Fruit fly (Drosophila melanogaster): ENCODE results near the gene Gr22d.

The Gr22d gene

DNA sequence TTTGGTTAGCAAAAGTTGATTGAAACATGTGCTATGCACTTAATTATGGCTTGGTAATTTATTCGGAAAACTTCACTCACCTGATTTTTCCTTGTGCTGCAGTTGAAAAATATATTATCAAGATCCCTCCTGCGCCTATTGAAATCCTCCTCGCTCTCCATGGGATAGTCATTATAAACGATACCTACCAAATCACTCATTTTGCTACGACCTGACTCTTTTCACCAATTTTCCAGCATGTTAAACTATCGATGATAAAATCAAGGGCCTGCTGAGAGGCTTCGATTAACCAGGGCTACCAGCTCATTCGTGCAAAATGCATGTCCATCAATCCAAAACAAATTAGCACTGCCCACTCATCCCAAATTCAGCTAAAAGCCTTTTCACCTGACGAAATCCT is 31.3 kb downstream of the Gr22d start, which contains the start of gene CG17650:
Gene CG17650, minus strand, starts transcription at position 241 of the 400 bp plus-strand sequence.
- TF ChIP-seq Crg-1 (GFP tag; optimal IDR thresholded peaks at IDR 0.05) (no peak), CG7101 (tag; optimal IDR thresholded peaks at IDR 0.05) (no peak)

DNA sequence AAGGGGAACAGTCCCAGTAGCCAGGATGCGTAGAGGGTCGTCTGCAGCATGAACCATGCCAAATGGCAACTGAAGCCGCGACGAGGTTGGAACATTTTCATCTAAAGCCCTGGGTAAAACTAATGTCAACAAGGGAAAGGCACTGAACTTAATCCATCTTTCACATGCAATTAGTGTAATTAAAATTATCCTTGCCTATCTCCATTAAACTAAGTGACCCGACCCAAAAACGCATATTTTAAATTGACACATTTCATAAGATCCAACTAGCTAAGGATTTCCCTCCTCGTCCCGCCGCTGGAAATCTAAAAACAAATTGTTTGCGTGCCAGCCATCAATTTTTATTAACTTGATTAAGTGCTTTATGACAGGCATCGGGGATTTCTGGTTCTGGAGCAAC is 33.8 kb downstream of the Gr22d start, which contains the start of gene Gr22f:
Gene Gr22f, minus strand, starts transcription at position 101 of the 400 bp plus-strand sequence.
- no peak for TF ChIP-seq cic (GFP tag; optimal IDR thresholded peaks at IDR 0.05)
- TF ChIP-seq tj (GFP tag; optimal IDR thresholded peaks at IDR 0.05) = no peak
- TF ChIP-seq kay (GFP tag; ENCODE audit: borderline replicate concordance) = no peak
- no peak for TF ChIP-seq CG7045 (GFP tag; optimal IDR thresholded peaks at IDR 0.05)
- no peak for TF ChIP-seq cnc (optimal IDR thresholded peaks at IDR 0.05)
- no peak for TF ChIP-seq toe (GFP tag; optimal IDR thresholded peaks at IDR 0.05)
- no peak for TF ChIP-seq CG1620 (GFP tag; optimal IDR thresholded peaks at IDR 0.05)
- no peak for TF ChIP-seq CG14711 (tag; optimal IDR thresholded peaks at IDR 0.05)
- TF ChIP-seq Hr96 (GFP tag; optimal IDR thresholded peaks at IDR 0.05) = no peak
- TF ChIP-seq CG5204 (GFP tag; optimal IDR thresholded peaks at IDR 0.05) = no peak
- no peak for TF ChIP-seq CG7101 (tag; optimal IDR thresholded peaks at IDR 0.05)
- TF ChIP-seq Crg-1 (GFP tag; optimal IDR thresholded peaks at IDR 0.05) = no peak
- TF ChIP-seq bab1 (GFP tag; optimal IDR thresholded peaks at IDR 0.05) = no peak
- TF ChIP-seq Clk (GFP tag; optimal IDR thresholded peaks at IDR 0.05) = no peak
- no peak for TF ChIP-seq CG12768 (GFP tag; optimal IDR thresholded peaks at IDR 0.05)
- TF ChIP-seq ovo (GFP tag; optimal IDR thresholded peaks at IDR 0.05) = no peak

DNA sequence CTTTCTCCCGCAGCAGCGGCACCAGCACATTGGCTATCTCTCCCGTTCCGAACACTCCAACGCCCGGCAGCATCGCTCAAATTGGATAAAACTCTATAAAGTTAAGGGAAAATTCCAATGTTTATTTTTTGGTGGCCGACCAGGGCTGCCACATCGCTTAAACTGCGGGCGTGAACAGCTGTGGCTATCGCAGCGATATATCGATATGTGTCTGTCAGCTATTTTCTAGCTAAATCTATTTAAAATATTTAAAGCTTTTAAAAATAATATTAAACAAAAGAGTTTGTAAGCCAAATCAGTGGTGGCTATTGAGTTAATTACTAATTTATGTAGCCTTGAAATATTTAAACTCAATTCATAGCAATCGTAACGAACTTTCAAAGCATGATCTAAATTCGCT is 38.2 kb downstream of the Gr22d start, which contains the start of the genes CG17712 and CG17648:
Gene CG17712, minus strand, starts transcription at position 170 of the 400 bp plus-strand sequence.
Gene CG17648, plus strand, starts transcription at position 356 of the 400 bp plus-strand sequence.
- TF ChIP-seq bab1 (GFP tag; optimal IDR thresholded peaks at IDR 0.05) = peak; percentile 23
- TF ChIP-seq CG33017 (tag; optimal IDR thresholded peaks at IDR 0.05) = no peak

DNA sequence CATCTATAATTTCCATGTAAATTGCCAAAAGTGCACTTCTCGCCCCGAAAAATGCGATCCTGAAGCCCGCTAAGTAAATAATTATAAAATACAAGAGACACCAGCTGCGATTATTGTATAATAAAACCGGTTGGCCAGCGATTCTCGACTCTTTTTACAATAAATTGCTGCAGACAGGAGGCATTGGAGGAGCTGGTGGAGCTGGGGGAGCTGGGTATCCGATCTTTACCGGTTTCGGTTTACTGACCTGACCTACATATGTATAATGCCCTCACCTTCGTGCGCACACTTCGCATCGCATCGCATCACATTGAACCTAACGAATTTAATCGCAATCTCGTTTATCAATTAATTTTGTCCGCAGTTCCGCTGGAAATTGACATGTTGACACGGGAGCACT is 41.8 kb downstream of the Gr22d start:
- TF ChIP-seq CG12768 (GFP tag; optimal IDR thresholded peaks at IDR 0.05) (no peak), cnc (optimal IDR thresholded peaks at IDR 0.05) (no peak), ovo (GFP tag; optimal IDR thresholded peaks at IDR 0.05) (no peak), CG5204 (GFP tag; optimal IDR thresholded peaks at IDR 0.05) (no peak), Hr96 (GFP tag; optimal IDR thresholded peaks at IDR 0.05) (no peak), CG7101 (tag; optimal IDR thresholded peaks at IDR 0.05) (no peak), cic (GFP tag; optimal IDR thresholded peaks at IDR 0.05) (no peak), Mnt (GFP tag; optimal IDR thresholded peaks at IDR 0.05) (no peak)

DNA sequence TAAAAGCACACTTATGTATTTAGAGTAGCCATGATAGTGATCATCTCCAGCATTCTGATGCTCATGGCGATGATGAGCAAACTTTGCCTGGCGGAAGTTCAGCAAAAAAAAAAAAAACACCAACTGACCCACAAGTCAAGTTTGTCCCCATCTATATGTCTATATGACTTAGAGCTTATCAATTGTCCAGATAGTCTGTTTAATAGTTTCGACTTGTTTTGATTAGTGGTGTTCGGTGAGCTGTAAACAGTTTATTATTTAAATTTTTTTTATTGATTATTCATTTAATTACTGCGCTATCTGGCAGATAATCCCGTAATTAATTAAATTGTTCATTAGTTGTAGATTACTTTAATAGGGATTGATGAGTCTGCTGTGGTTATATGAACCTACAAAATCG is 46.4 kb downstream of the Gr22d start:
- peak; percentile 66 for TF ChIP-seq kay (GFP tag; ENCODE audit: borderline replicate concordance)
- no peak for TF ChIP-seq toe (GFP tag; optimal IDR thresholded peaks at IDR 0.05)
- no peak for TF ChIP-seq Crg-1 (GFP tag; optimal IDR thresholded peaks at IDR 0.05)
- no peak for TF ChIP-seq CG12768 (GFP tag; optimal IDR thresholded peaks at IDR 0.05)
- no peak for TF ChIP-seq CG14711 (tag; optimal IDR thresholded peaks at IDR 0.05)

DNA sequence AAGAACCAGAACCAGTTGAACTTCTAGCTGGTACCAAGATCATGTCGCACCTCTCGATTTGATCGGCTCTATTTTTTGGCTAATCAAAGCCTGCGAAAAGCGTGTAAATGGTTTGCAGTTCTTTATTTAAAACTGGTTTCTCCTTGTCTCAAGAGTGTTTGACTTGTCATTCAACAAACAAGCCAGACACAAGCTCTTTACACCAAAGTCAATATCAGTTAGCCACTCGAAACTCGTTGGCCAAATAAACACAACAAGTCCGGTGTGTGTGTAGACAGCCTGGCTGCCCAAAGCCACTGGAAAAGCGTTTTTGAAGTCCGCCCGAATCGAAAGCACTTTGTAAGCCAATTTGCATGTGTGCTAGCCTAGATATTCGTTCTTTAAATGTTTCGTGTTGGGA is 50.1 kb downstream of the Gr22d start:
- TF ChIP-seq tj (GFP tag; optimal IDR thresholded peaks at IDR 0.05) = no peak
- no peak for TF ChIP-seq Clk (GFP tag; optimal IDR thresholded peaks at IDR 0.05)
- no peak for TF ChIP-seq CG5204 (GFP tag; optimal IDR thresholded peaks at IDR 0.05)
- TF ChIP-seq CG33017 (tag; optimal IDR thresholded peaks at IDR 0.05) = no peak
- TF ChIP-seq ovo (GFP tag; optimal IDR thresholded peaks at IDR 0.05) = no peak
- no peak for TF ChIP-seq CG1620 (GFP tag; optimal IDR thresholded peaks at IDR 0.05)
- TF ChIP-seq Mnt (GFP tag; optimal IDR thresholded peaks at IDR 0.05) = no peak
- TF ChIP-seq kay (GFP tag; ENCODE audit: borderline replicate concordance) = no peak
- no peak for TF ChIP-seq CG7101 (tag; optimal IDR thresholded peaks at IDR 0.05)
- no peak for TF ChIP-seq CG11617 (GFP tag; optimal IDR thresholded peaks at IDR 0.05)
- TF ChIP-seq cnc (optimal IDR thresholded peaks at IDR 0.05) = no peak
- TF ChIP-seq Hr96 (GFP tag; optimal IDR thresholded peaks at IDR 0.05) = no peak
- TF ChIP-seq bab1 (GFP tag; optimal IDR thresholded peaks at IDR 0.05) = no peak
- no peak for TF ChIP-seq CG14711 (tag; optimal IDR thresholded peaks at IDR 0.05)
- TF ChIP-seq Crg-1 (GFP tag; optimal IDR thresholded peaks at IDR 0.05) = no peak
- TF ChIP-seq CG7045 (GFP tag; optimal IDR thresholded peaks at IDR 0.05) = no peak
- TF ChIP-seq toe (GFP tag; optimal IDR thresholded peaks at IDR 0.05) = no peak

Data from whole organism, adult.